Fruit fly (Drosophila melanogaster): ENCODE results near the gene pyd3.

DNA sequence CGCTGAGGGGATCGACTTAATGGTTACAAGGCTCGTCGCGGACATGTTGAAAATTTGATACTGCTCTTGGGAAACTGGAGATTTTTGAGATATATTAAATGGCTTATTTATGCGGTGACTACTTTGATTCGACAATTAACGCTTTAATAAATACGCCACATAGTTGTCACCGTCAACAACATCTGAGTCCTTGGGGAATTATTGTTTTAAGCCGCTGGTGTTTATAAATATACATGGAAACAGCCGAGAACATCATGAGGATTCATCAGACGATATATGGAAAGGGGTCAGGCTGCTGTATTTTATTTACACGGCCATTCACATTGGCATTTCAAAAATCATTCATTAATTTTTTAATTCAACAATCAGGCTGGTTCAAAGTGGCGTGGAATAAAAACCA lies 21.8 kb upstream of the pyd3 start, which contains the start of gene CG11286:
- TF ChIP-seq Myc (optimal IDR thresholded peaks at IDR 0.05) (no peak), h (optimal IDR thresholded peaks at IDR 0.05) (no peak), Sin3A (optimal IDR thresholded peaks at IDR 0.05) (no peak), ttk (optimal IDR thresholded peaks at IDR 0.05) (no peak), insv (optimal IDR thresholded peaks at IDR 0.05) (no peak), psq (optimal IDR thresholded peaks at IDR 0.05) (no peak)

Measured in Kc167 (cell line).